Worm (Caenorhabditis elegans) whole organism, L4 larva: ENCODE data around the gene F38B7.2.

ENCODE experiments used
- F10B5.3 ChIP-seq: sonication (generic microtip); optimal IDR thresholded peaks from 2 replicates; lab custom pipeline; 2016; ENCODE audit warnings: mild to moderate bottlenecking, missing genetic modification characterization, missing compliant biosample characterization
- F26F4.8 ChIP-seq: fragments of 200-800 bp; sonication (Bioruptor generic); conservative IDR thresholded peaks from 2 replicates; pipeline ENCODE4 v1.3.6; 2022; ENCODE audit warnings: missing genetic modification characterization, missing compliant biosample characterization
- F37D6.2 ChIP-seq: sonication (generic microtip); optimal IDR thresholded peaks from 2 replicates; lab custom pipeline; 2016; ENCODE audit warnings: mild to moderate bottlenecking, missing genetic modification characterization, missing compliant biosample characterization
- F44E2.7 ChIP-seq: fragments of 200-800 bp; sonication (Bioruptor generic); IDR thresholded peaks from 2 replicates; pipeline ENCODE4 v2.1.2; 2022; ENCODE audit warnings: missing genetic modification characterization, missing compliant biosample characterization
- F49E8.2 ChIP-seq: sonication (generic microtip); optimal IDR thresholded peaks from 2 replicates; lab custom pipeline; 2016; ENCODE audit warnings: missing compliant biosample characterization, mild to moderate bottlenecking, missing genetic modification characterization, borderline replicate concordance
- T20F7.1 ChIP-seq: fragments of 200-800 bp; sonication (Bioruptor generic); optimal IDR thresholded peaks from 2 replicates; lab custom pipeline; 2018; ENCODE audit warnings: mild to moderate bottlenecking, missing genetic modification characterization, missing compliant biosample characterization
- Y105C5A.15 ChIP-seq: fragments of 200-800 bp; sonication (Bioruptor generic); IDR thresholded peaks from 2 replicates; pipeline ENCODE4 v1.3.6; 2022; ENCODE audit warnings: missing genetic modification characterization, missing compliant biosample characterization
- Y75B8A.6 ChIP-seq: fragments of 200-800 bp; sonication (Bioruptor generic); IDR thresholded peaks from 2 replicates; pipeline ENCODE4 v1.3.6; 2022; ENCODE audit warnings: missing genetic modification reagents, missing genetic modification characterization, missing compliant biosample characterization
- ZK337.2 ChIP-seq: fragments of 200-800 bp; sonication (Bioruptor generic); IDR thresholded peaks from 2 replicates; pipeline ENCODE4 v1.3.6; 2022; ENCODE audit warnings: missing genetic modification reagents, missing genetic modification characterization, missing compliant biosample characterization
- ZK546.5 ChIP-seq, 2 experiments: sonication (generic microtip); optimal IDR thresholded peaks; 2 replicates each; lab custom pipeline; 2017; ENCODE audit warnings: missing biosample characterization in 2 of 2, missing genetic modification characterization in 2 of 2
- aha-1 ChIP-seq: fragments of 150-350 bp; peaks from one replicate; lab custom pipeline; 2014; ENCODE audit warnings: missing biosample characterization, missing genetic modification characterization
- arid-1 ChIP-seq: fragments of 200-800 bp; sonication (Bioruptor generic); conservative IDR thresholded peaks from 2 replicates; pipeline ENCODE4 v1.3.6; 2022; ENCODE audit warnings: missing genetic modification reagents, missing genetic modification characterization, missing compliant biosample characterization
- ceh-44 ChIP-seq: fragments of 200-800 bp; sonication (Bioruptor generic); IDR thresholded peaks from 2 replicates; pipeline ENCODE4 v1.3.6; 2022; ENCODE audit warnings: missing genetic modification reagents, missing genetic modification characterization, missing compliant biosample characterization
- ceh-62 ChIP-seq: sonication (generic microtip); optimal IDR thresholded peaks from 2 replicates; lab custom pipeline; 2017; ENCODE audit warnings: missing biosample characterization, missing genetic modification characterization
- ceh-82 ChIP-seq: sonication (generic microtip); optimal IDR thresholded peaks from 2 replicates; lab custom pipeline; 2017; ENCODE audit warnings: missing biosample characterization, missing genetic modification characterization
- daf-16 ChIP-seq, 3 experiments: sonication (generic microtip); optimal IDR thresholded peaks; 2 replicates each; lab custom pipeline; 2016 to 2017; ENCODE audit warnings: missing genetic modification characterization in 3 of 3, missing genetic modification reagents in 3 of 3, mild to moderate bottlenecking in 2 of 3, missing compliant biosample characterization in 2 of 3, missing biosample characterization in 1 of 3, moderate library complexity in 1 of 3
- daf-8 ChIP-seq: fragments of 200-800 bp; sonication (Bioruptor generic); IDR thresholded peaks from 2 replicates; pipeline ENCODE4 v1.3.6; 2022; ENCODE audit warnings: missing genetic modification characterization, missing compliant biosample characterization
- dmd-6 ChIP-seq: fragments of 200-800 bp; sonication (Bioruptor generic); IDR thresholded peaks from 2 replicates; pipeline ENCODE4 v1.3.6; 2022; ENCODE audit warnings: missing genetic modification reagents, missing genetic modification characterization, missing compliant biosample characterization
- dmd-8 ChIP-seq: fragments of 200-800 bp; sonication (Bioruptor generic); IDR thresholded peaks from 2 replicates; pipeline ENCODE4 v1.3.6; 2022; ENCODE audit warnings: missing genetic modification characterization, missing compliant biosample characterization
- dmd-9 ChIP-seq: fragments of 200-800 bp; sonication (Bioruptor generic); IDR thresholded peaks from 2 replicates; pipeline ENCODE4 v1.3.6; 2022; ENCODE audit warnings: missing genetic modification reagents, missing genetic modification characterization, missing compliant biosample characterization
- dpl-1 ChIP-seq: fragments of 150-350 bp; optimal IDR thresholded peaks from 2 replicates; lab custom pipeline; 2014; ENCODE audit warnings: missing biosample characterization, missing genetic modification reagents, missing genetic modification characterization
- dve-1 ChIP-seq: sonication (generic microtip); optimal IDR thresholded peaks from 2 replicates; lab custom pipeline; 2017; ENCODE audit warnings: antibody characterized with exemption, mild to moderate bottlenecking, missing genetic modification characterization, missing compliant biosample characterization; ENCODE audit not compliant: insufficient read depth
- egl-27 ChIP-seq: sonication (generic microtip); optimal IDR thresholded peaks from 3 replicates; lab custom pipeline; 2017; ENCODE audit warnings: missing biosample characterization, missing genetic modification reagents, missing genetic modification characterization
- fos-1 ChIP-seq: fragments of 150-350 bp; optimal IDR thresholded peaks from 2 replicates; lab custom pipeline; 2014; ENCODE audit warnings: missing biosample characterization, missing genetic modification characterization
- hlh-11 ChIP-seq: fragments of 200-800 bp; sonication (Bioruptor generic); optimal IDR thresholded peaks from 2 replicates; lab custom pipeline; 2018; ENCODE audit warnings: mild to moderate bottlenecking, missing genetic modification characterization, missing compliant biosample characterization
- hlh-30 ChIP-seq: sonication (generic microtip); optimal IDR thresholded peaks from 2 replicates; lab custom pipeline; 2017; ENCODE audit warnings: antibody characterized with exemption, mild to moderate bottlenecking, missing genetic modification characterization, missing compliant biosample characterization; ENCODE audit not compliant: insufficient read depth
- jun-1 ChIP-seq: fragments of 150-350 bp; optimal IDR thresholded peaks from 2 replicates; lab custom pipeline; 2014; ENCODE audit warnings: missing biosample characterization, missing genetic modification reagents, missing genetic modification characterization
- lim-7 ChIP-seq: fragments of 200-800 bp; sonication (Bioruptor generic); IDR thresholded peaks from 2 replicates; pipeline ENCODE4 v1.3.6; 2022; ENCODE audit warnings: missing genetic modification characterization, missing compliant biosample characterization
- lin-13 ChIP-seq: fragments of 150-350 bp; optimal IDR thresholded peaks from 2 replicates; lab custom pipeline; 2014; ENCODE audit warnings: missing biosample characterization, missing genetic modification reagents, missing genetic modification characterization
- lin-29 ChIP-seq: fragments of 200-800 bp; sonication (Bioruptor generic); IDR thresholded peaks from 2 replicates; pipeline ENCODE4 v1.3.6; 2022; ENCODE audit warnings: missing genetic modification reagents, missing genetic modification characterization, missing compliant biosample characterization
- lin-38 ChIP-seq: fragments of 200-800 bp; sonication (Bioruptor generic); IDR thresholded peaks from 2 replicates; pipeline ENCODE4 v1.3.6; 2022; ENCODE audit warnings: missing genetic modification reagents, missing genetic modification characterization, missing compliant biosample characterization
- madf-9 ChIP-seq: fragments of 200-800 bp; sonication (Bioruptor generic); conservative IDR thresholded peaks from 2 replicates; pipeline ENCODE4 v1.3.6; 2022; ENCODE audit warnings: missing genetic modification reagents, missing genetic modification characterization, missing compliant biosample characterization
- mdl-1 ChIP-seq, 2 experiments: fragments of 150-350 bp in 1 of 2; sonication (generic microtip) in 1 of 2; optimal IDR thresholded peaks; 2 replicates each; lab custom pipeline; 2014 to 2017; ENCODE audit warnings: missing biosample characterization in 2 of 2, missing genetic modification characterization in 2 of 2
- mdt-29 ChIP-seq: fragments of 200-800 bp; sonication (Bioruptor generic); IDR thresholded peaks from 2 replicates; pipeline ENCODE4 v1.3.6; 2022; ENCODE audit warnings: missing genetic modification reagents, missing genetic modification characterization, missing compliant biosample characterization
- mes-2 ChIP-seq: sonication (generic microtip); optimal IDR thresholded peaks from 2 replicates; lab custom pipeline; 2016; ENCODE audit warnings: missing genotype, mild to moderate bottlenecking, missing genetic modification characterization, missing compliant biosample characterization; ENCODE audit not compliant: poor library complexity, severe bottlenecking
- mxl-3 ChIP-seq: fragments of 200-800 bp; sonication (Bioruptor generic); optimal IDR thresholded peaks from 2 replicates; lab custom pipeline; 2018; ENCODE audit warnings: mild to moderate bottlenecking, missing genetic modification characterization, missing compliant biosample characterization
- nhr-111 ChIP-seq: fragments of 200-800 bp; sonication (Bioruptor generic); optimal IDR thresholded peaks from 2 replicates; lab custom pipeline; 2018; ENCODE audit warnings: mild to moderate bottlenecking, missing genetic modification characterization, missing compliant biosample characterization
- nhr-42 ChIP-seq: fragments of 200-800 bp; sonication (Bioruptor generic); IDR thresholded peaks from 2 replicates; pipeline ENCODE4 v1.3.6; 2022; ENCODE audit warnings: missing genetic modification characterization, missing compliant biosample characterization
- pha-4 ChIP-seq, 2 experiments: fragments of 150-350 bp in 1 of 2; fragments of 200-800 bp in 1 of 2; sonication (Bioruptor generic) in 1 of 2; IDR thresholded peaks in 1 of 2; optimal IDR thresholded peaks in 1 of 2; 2 replicates each; pipeline versions ENCODE4 v1.3.6 to Lab custom; 2014 to 2022; ENCODE audit warnings: missing genetic modification characterization in 2 of 2, missing genetic modification reagents in 2 of 2, missing biosample characterization in 1 of 2, missing compliant biosample characterization in 1 of 2
- pqm-1 ChIP-seq: sonication (generic microtip); optimal IDR thresholded peaks from 2 replicates; lab custom pipeline; 2017; ENCODE audit warnings: missing biosample characterization, missing genetic modification characterization
- saeg-2 ChIP-seq: fragments of 200-800 bp; sonication (Bioruptor generic); IDR thresholded peaks from 2 replicates; pipeline ENCODE4 v1.3.6; 2022; ENCODE audit warnings: missing genetic modification reagents, missing genetic modification characterization, missing compliant biosample characterization
- skn-1 ChIP-seq: fragments of 150-350 bp; optimal IDR thresholded peaks from 2 replicates; lab custom pipeline; 2014; ENCODE audit warnings: missing biosample characterization, missing genetic modification characterization
- snpc-4 ChIP-seq: fragments of 150-350 bp; optimal IDR thresholded peaks from 2 replicates; lab custom pipeline; 2014; ENCODE audit warnings: missing biosample characterization, missing genetic modification characterization
- spr-1 ChIP-seq: sonication (generic microtip); optimal IDR thresholded peaks from 2 replicates; lab custom pipeline; 2016; ENCODE audit warnings: mild to moderate bottlenecking, missing genetic modification characterization, missing compliant biosample characterization
- unc-130 ChIP-seq: sonication (generic microtip); optimal IDR thresholded peaks from 2 replicates; lab custom pipeline; 2016; ENCODE audit warnings: missing genetic modification reagents, missing genetic modification characterization, missing compliant biosample characterization
- vab-7 ChIP-seq: fragments of 200-800 bp; sonication (Bioruptor generic); IDR thresholded peaks from 2 replicates; pipeline ENCODE4 v1.3.6; 2022; ENCODE audit warnings: missing genetic modification reagents, missing genetic modification characterization, missing compliant biosample characterization
- zag-1 ChIP-seq: fragments of 150-350 bp; optimal IDR thresholded peaks from 2 replicates; lab custom pipeline; 2014; ENCODE audit warnings: missing biosample characterization, missing genetic modification characterization
- zfp-2 ChIP-seq: sonication (generic microtip); optimal IDR thresholded peaks from 2 replicates; lab custom pipeline; 2016; ENCODE audit warnings: mild to moderate bottlenecking, missing genetic modification characterization, missing compliant biosample characterization
- zip-11 ChIP-seq: fragments of 200-800 bp; sonication (Bioruptor generic); IDR thresholded peaks from 2 replicates; pipeline ENCODE4 v1.3.6; 2022; ENCODE audit warnings: missing genetic modification characterization, missing compliant biosample characterization
- zip-2 ChIP-seq: fragments of 150-350 bp; optimal IDR thresholded peaks from 2 replicates; lab custom pipeline; 2014; ENCODE audit warnings: missing biosample characterization, missing genetic modification characterization
- ztf-7 ChIP-seq: fragments of 150-350 bp; optimal IDR thresholded peaks from 2 replicates; lab custom pipeline; 2014; ENCODE audit warnings: missing biosample characterization, missing genetic modification characterization

The F38B7.2 gene

ce11 chrV:11585122-11585521, 41.4 kb downstream of the F38B7.2 start:
- TF ChIP-seq F26F4.8 (GFP tag; lab: Robert Waterston, UW), result no peak
- no peak for TF ChIP-seq fos-1
- TF ChIP-seq ztf-7 (tag; lab: Kevin White, UChicago), result peak; percentile 2
- no peak for TF ChIP-seq dmd-6
- no peak for TF ChIP-seq dmd-8 (GFP tag; lab: Robert Waterston, UW)
- no peak for TF ChIP-seq lin-13
- no peak for TF ChIP-seq ZK337.2
- TF ChIP-seq ZK546.5 (tag; optimal IDR thresholded peaks at IDR 0.05; lab: Kevin White, UChicago), result no peak
- no peak for TF ChIP-seq mdt-29
- TF ChIP-seq Y105C5A.15 (GFP tag; lab: Robert Waterston, UW), result no peak
- no peak for TF ChIP-seq Y75B8A.6 (GFP tag; lab: Robert Waterston, UW)
- TF ChIP-seq nhr-42 (GFP tag; lab: Robert Waterston, UW), result no peak
- no peak for TF ChIP-seq daf-8
- no peak for TF ChIP-seq hlh-30
- TF ChIP-seq spr-1 (tag; lab: Kevin White, UChicago), result no peak
- no peak for TF ChIP-seq F44E2.7
- no peak for TF ChIP-seq lim-7 (GFP tag; lab: Robert Waterston, UW)
- no peak for TF ChIP-seq skn-1 (tag; lab: Kevin White, UChicago)
- TF ChIP-seq egl-27 (tag; lab: Kevin White, UChicago), result no peak
- no peak for TF ChIP-seq unc-130 (GFP tag; lab: Kevin White, UChicago)
- no peak for TF ChIP-seq zip-2 (tag; lab: Kevin White, UChicago)
- TF ChIP-seq F37D6.2 (tag; lab: Kevin White, UChicago), result no peak
- peak; percentile 36 for TF ChIP-seq mxl-3 (GFP tag; lab: Kevin White, UChicago)
- TF ChIP-seq zfp-2, result no peak
- no peak for TF ChIP-seq ceh-44 (GFP tag; lab: Robert Waterston, UW)
- TF ChIP-seq dpl-1 (GFP tag; lab: Kevin White, UChicago), result no peak
- no peak for TF ChIP-seq mes-2 (tag; lab: Kevin White, UChicago)
- TF ChIP-seq dmd-9 (GFP tag; lab: Robert Waterston, UW), result no peak
- TF ChIP-seq nhr-111 (GFP tag; lab: Kevin White, UChicago), result no peak
- no peak for TF ChIP-seq zip-11
- TF ChIP-seq lin-29 (GFP tag; lab: Robert Waterston, UW), result no peak
- TF ChIP-seq daf-16 (GFP tag; optimal IDR thresholded peaks at IDR 0.05; lab: Kevin White, UChicago), result no peak
- no peak for TF ChIP-seq daf-16 (tag; optimal IDR thresholded peaks at IDR 0.05; lab: Kevin White, UChicago)
- TF ChIP-seq saeg-2 (GFP tag; lab: Robert Waterston, UW), result 0 out of 2 replicates have a peak, but pooled peaks have one; percentile 25
- TF ChIP-seq pqm-1 (tag; lab: Kevin White, UChicago), result no peak
- no peak for TF ChIP-seq vab-7 (GFP tag; lab: Robert Waterston, UW)
- TF ChIP-seq mdl-1 (tag; optimal IDR thresholded peaks at IDR 0.05; lab: Kevin White, UChicago), result no peak
- no peak for TF ChIP-seq T20F7.1 (GFP tag; lab: Kevin White, UChicago)
- TF ChIP-seq dve-1 (tag; lab: Kevin White, UChicago), result no peak
- no peak for TF ChIP-seq zag-1 (tag; lab: Kevin White, UChicago)
- no peak for TF ChIP-seq F10B5.3 (tag; lab: Kevin White, UChicago)
- TF ChIP-seq aha-1 (tag; lab: Kevin White, UChicago), result no peak
- no peak for TF ChIP-seq ceh-62 (tag; lab: Kevin White, UChicago)
- no peak for TF ChIP-seq madf-9 (GFP tag; lab: Robert Waterston, UW)
- TF ChIP-seq hlh-11, result no peak
- TF ChIP-seq F49E8.2 (tag; lab: Kevin White, UChicago), result peak; percentile 73
- TF ChIP-seq snpc-4 (tag; lab: Kevin White, UChicago), result peak; percentile 83
- TF ChIP-seq arid-1 (GFP tag; lab: Robert Waterston, UW), result no peak
- TF ChIP-seq pha-4 (GFP tag; IDR thresholded peaks at IDR 0.05; lab: Robert Waterston, UW), result 0 out of 2 replicates have a peak, but pooled peaks have one; percentile 34
- no peak for TF ChIP-seq pha-4 (tag; optimal IDR thresholded peaks at IDR 0.05; lab: Kevin White, UChicago)
- no peak for TF ChIP-seq lin-38 (GFP tag; lab: Robert Waterston, UW)
- TF ChIP-seq ceh-82 (tag; lab: Kevin White, UChicago), result no peak
- no peak for TF ChIP-seq jun-1 (tag; lab: Kevin White, UChicago)
